Worm (Caenorhabditis elegans): ENCODE results near the gene cpg-20.

Gene cpg-20

ce11 chrIV:6099770-6100169 lies 23.7 kb upstream of the cpg-20 start:
- TF ChIP-seq hlh-30 (tag; optimal IDR thresholded peaks at IDR 0.05; ENCODE audit: insufficient read depth) (peak; percentile 74), nhr-10 (tag; optimal IDR thresholded peaks at IDR 0.05) (peak; percentile 47), attf-4 (tag; optimal IDR thresholded peaks at IDR 0.05) (no peak), tra-1 (GFP tag; IDR thresholded peaks at IDR 0.05) (peak; percentile 58; the same call in 1 of the 2 replicates), ztf-7 (tag; optimal IDR thresholded peaks at IDR 0.05) (no peak), sdz-12 (GFP tag; optimal IDR thresholded peaks at IDR 0.05) (no peak), aly-2 (tag; optimal IDR thresholded peaks at IDR 0.05) (no peak), skn-1 (tag; optimal IDR thresholded peaks at IDR 0.05) (no peak), F44E2.7 (GFP tag; IDR thresholded peaks at IDR 0.05) (no peak), snpc-4 (tag; optimal IDR thresholded peaks at IDR 0.05) (no peak), mes-2 (tag; optimal IDR thresholded peaks at IDR 0.05; ENCODE audit: poor library complexity, severe bottlenecking) (peak; percentile 8), nhr-6 (tag; optimal IDR thresholded peaks at IDR 0.05) (no peak), dmd-6 (GFP tag; IDR thresholded peaks at IDR 0.05) (peak; percentile 91), nhr-77 (tag; optimal IDR thresholded peaks at IDR 0.05) (peak; percentile 74), gei-8 (GFP tag; optimal IDR thresholded peaks at IDR 0.05) (peak; percentile 72), nhr-102 (tag; optimal IDR thresholded peaks at IDR 0.05) (peak; percentile 37), cey-2 (tag; optimal IDR thresholded peaks at IDR 0.05; ENCODE audit: borderline replicate concordance, insufficient read depth) (no peak), hlh-11 (tag; optimal IDR thresholded peaks at IDR 0.05) (peak; percentile 85), D1046.2 (GFP tag; IDR thresholded peaks at IDR 0.05) (no peak), nhr-28 (tag; optimal IDR thresholded peaks at IDR 0.05) (peak; percentile 85), mxl-3 (GFP tag; optimal IDR thresholded peaks at IDR 0.05) (peak; percentile 76), ceh-44 (GFP tag; IDR thresholded peaks at IDR 0.05) (no peak), mxl-2 (GFP tag; conservative IDR thresholded peaks at IDR 0.05) (no peak), ceh-20 (GFP tag; IDR thresholded peaks at IDR 0.05) (peak; percentile 66; the same call in 1 of the 2 replicates), daf-19 (GFP tag; conservative IDR thresholded peaks at IDR 0.05) (no peak), nhr-76 (tag; optimal IDR thresholded peaks at IDR 0.05) (peak; percentile 47), daf-12 (tag; optimal IDR thresholded peaks at IDR 0.05) (no peak), aha-1 (tag) (peak; percentile 35), snpc-1.2 (GFP tag; IDR thresholded peaks at IDR 0.05) (no peak), mdl-1 (tag; optimal IDR thresholded peaks at IDR 0.05) (peak; percentile 34 to 82), dve-1 (tag; optimal IDR thresholded peaks at IDR 0.05; ENCODE audit: insufficient read depth) (peak; percentile 81), pqm-1 (tag; optimal IDR thresholded peaks at IDR 0.05) (peak; percentile 52), daf-16 (GFP tag; optimal IDR thresholded peaks at IDR 0.05) (no peak), daf-16 (tag; optimal IDR thresholded peaks at IDR 0.05) (peak; percentile 60), dpl-1 (GFP tag; optimal IDR thresholded peaks at IDR 0.05) (peak; percentile 36), nhr-48 (tag; optimal IDR thresholded peaks at IDR 0.05) (peak; percentile 88), lsy-2 (tag; optimal IDR thresholded peaks at IDR 0.05) (peak in 1 of 2 experiments; percentile 49)

DNA sequence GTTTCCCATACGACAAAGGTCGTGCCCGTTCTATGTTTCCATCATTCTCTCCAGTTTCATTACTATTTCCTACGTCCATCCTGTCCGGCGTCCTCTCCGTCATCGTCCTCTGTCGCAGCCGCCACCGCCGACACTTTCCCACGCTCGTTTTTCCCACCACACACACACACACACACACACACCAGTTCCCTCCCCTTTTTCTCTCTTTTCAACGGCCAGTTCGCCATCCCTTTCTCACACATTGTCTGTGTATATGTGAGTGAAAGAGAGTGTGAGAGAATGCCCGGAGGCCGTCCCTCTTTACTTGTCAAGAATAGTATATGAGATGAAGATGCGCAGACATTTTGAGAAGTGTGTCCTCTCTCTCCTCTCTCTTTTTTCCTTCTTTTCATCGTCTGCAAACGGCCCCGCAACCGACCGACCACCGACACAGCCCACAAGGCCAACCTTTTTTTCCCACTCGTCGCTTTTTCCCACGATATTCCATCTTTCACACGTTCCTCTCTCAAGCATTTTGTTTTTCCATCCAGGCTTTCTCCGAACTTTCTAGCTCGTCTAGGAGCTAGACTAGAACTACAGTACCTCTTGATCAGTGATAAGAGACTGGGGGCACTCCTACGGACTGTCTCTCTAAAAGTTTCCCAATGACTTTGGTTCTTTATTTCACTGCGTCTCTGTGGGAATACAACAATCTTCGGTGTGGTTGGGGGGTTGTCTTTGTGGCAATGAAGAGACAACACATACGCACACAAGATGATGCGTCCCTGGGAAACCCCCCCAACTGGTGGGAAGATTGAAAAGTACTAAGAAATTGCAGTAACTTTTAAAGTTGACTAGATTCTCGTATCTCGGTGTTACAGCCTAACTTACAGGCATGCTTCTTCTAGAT lies 21.3 kb upstream of the cpg-20 start:
- TF ChIP-seq ama-1 (optimal IDR thresholded peaks at IDR 0.05) (no peak), nhr-10 (tag; optimal IDR thresholded peaks at IDR 0.05) (peak; percentile 56), ztf-7 (tag; optimal IDR thresholded peaks at IDR 0.05) (no peak), egl-27 (tag; optimal IDR thresholded peaks at IDR 0.05) (no peak), mes-2 (tag; optimal IDR thresholded peaks at IDR 0.05; ENCODE audit: poor library complexity, severe bottlenecking) (peak; percentile 68), R02D3.7 (tag; optimal IDR thresholded peaks at IDR 0.05) (no peak), lim-7 (GFP tag; IDR thresholded peaks at IDR 0.05) (no peak), sdz-12 (GFP tag; optimal IDR thresholded peaks at IDR 0.05) (peak; percentile 20), dmd-8 (GFP tag; IDR thresholded peaks at IDR 0.05) (no peak), ZK546.5 (tag; optimal IDR thresholded peaks at IDR 0.05) (no peak), hlh-30 (tag; optimal IDR thresholded peaks at IDR 0.05; ENCODE audit: insufficient read depth) (peak; percentile 65), lin-29 (GFP tag; IDR thresholded peaks at IDR 0.05) (0 out of 2 replicates have a peak, but pooled peaks have one; percentile 24), pha-4 (GFP tag; IDR thresholded peaks at IDR 0.05) (peak; percentile 31; the same call in 1 of the 2 replicates), pha-4 (tag; optimal IDR thresholded peaks at IDR 0.05) (no peak), aha-1 (tag) (peak; percentile 93), egl-43 (GFP tag; IDR thresholded peaks at IDR 0.05) (peak; percentile 26; the same call in 1 of the 2 replicates), lir-3 (tag; optimal IDR thresholded peaks at IDR 0.05) (peak; percentile 19), nhr-77 (tag; optimal IDR thresholded peaks at IDR 0.05) (peak; percentile 41), unc-130 (GFP tag; optimal IDR thresholded peaks at IDR 0.05) (no peak), daf-19 (GFP tag; conservative IDR thresholded peaks at IDR 0.05) (no peak), dmd-6 (GFP tag; IDR thresholded peaks at IDR 0.05) (peak; percentile 93), nhr-76 (tag; optimal IDR thresholded peaks at IDR 0.05) (no peak)
